Fruit fly (Drosophila melanogaster): ENCODE results near the gene MagR.

Gene MagR

dm6 chrX:15733995-15734394 lies at the start of gene MagR, which contains the start of gene CG12379 (continued):
- TF ChIP-seq exex (tag; optimal IDR thresholded peaks at IDR 0.05) (no peak), CG17912 (GFP tag; optimal IDR thresholded peaks at IDR 0.05) (no peak), CG34224 (GFP tag; IDR thresholded peaks at IDR 0.05; ENCODE audit: partially characterized antibody) (peak; percentile 71), Gug (GFP tag; IDR thresholded peaks at IDR 0.05) (peak; percentile 52; the same call in 1 of the 4 replicates), YL-1 (GFP tag; optimal IDR thresholded peaks at IDR 0.05) (peak; percentile 20), hb (GFP tag; IDR thresholded peaks at IDR 0.05; ENCODE audit: partially characterized antibody) (peak; percentile 70; the same call in 1 of the 3 replicates), CG11695 (GFP tag; IDR thresholded peaks at IDR 0.05) (no peak), CG11456 (GFP tag; IDR thresholded peaks at IDR 0.05) (no peak), gro (GFP tag; optimal IDR thresholded peaks at IDR 0.05) (peak; percentile 68), btn (GFP tag; optimal IDR thresholded peaks at IDR 0.05) (no peak), CG6689 (GFP tag; IDR thresholded peaks at IDR 0.05) (peak; percentile 28; the same call in 1 of the 2 replicates), CG14667 (GFP tag; IDR thresholded peaks at IDR 0.05) (no peak), CG18619 (GFP tag; optimal IDR thresholded peaks at IDR 0.05) (peak; percentile 29), CG2875 (GFP tag; optimal IDR thresholded peaks at IDR 0.05) (no peak), br (optimal IDR thresholded peaks at IDR 0.05) (no peak), Bgb (GFP tag; IDR thresholded peaks at IDR 0.05; ENCODE audit: partially characterized antibody) (peak; percentile 61; the same call in 1 of the 2 replicates), scrt (GFP tag; optimal IDR thresholded peaks at IDR 0.05) (no peak), CG4282 (GFP tag; optimal IDR thresholded peaks at IDR 0.05) (no peak), inv (GFP tag; IDR thresholded peaks at IDR 0.05; ENCODE audit: partially characterized antibody) (peak; percentile 78), CG1529 (GFP tag; optimal IDR thresholded peaks at IDR 0.05) (no peak), CG31224 (GFP tag; IDR thresholded peaks at IDR 0.05) (peak; percentile 49; the same call in 1 of the 2 replicates), CG7963 (GFP tag; IDR thresholded peaks at IDR 0.05; ENCODE audit: partially characterized antibody) (peak; percentile 60), CG4617 (GFP tag; optimal IDR thresholded peaks at IDR 0.05; ENCODE audit: borderline replicate concordance) (peak; percentile 42), Lhr (GFP tag; optimal IDR thresholded peaks at IDR 0.05) (no peak), Rfx (GFP tag; IDR thresholded peaks at IDR 0.05) (peak; percentile 72)

- TF ChIP-seq zen (tag; optimal IDR thresholded peaks at IDR 0.05), result peak; percentile 96
- no peak for TF ChIP-seq hbn (GFP tag; IDR thresholded peaks at IDR 0.05; ENCODE audit: partially characterized antibody)
- TF ChIP-seq CG15479 (GFP tag; optimal IDR thresholded peaks at IDR 0.05), result peak; percentile 45
- peak; percentile 54 for TF ChIP-seq cad (GFP tag; optimal IDR thresholded peaks at IDR 0.05)
- peak in 1 of 2 experiments; percentile 65 for TF ChIP-seq tll (GFP tag; optimal IDR thresholded peaks at IDR 0.05)
Observed at dm6 chrX:15684419-15684818, 49.7 kb upstream of the MagR start.

dm6 chrX:15688757-15689156 lies 45.3 kb upstream of the MagR start, which contains the start of gene CG15599:
Gene CG15599, minus strand, starts transcription at chrX:15688857.
- TF ChIP-seq Gsc (GFP tag; IDR thresholded peaks at IDR 0.05) (no peak), Taf1 (GFP tag; IDR thresholded peaks at IDR 0.05) (no peak), CG6272 (GFP tag; IDR thresholded peaks at IDR 0.05) (no peak), jumu (GFP tag; optimal IDR thresholded peaks at IDR 0.05) (no peak), CG7839 (tag; optimal IDR thresholded peaks at IDR 0.05) (no peak), kni (GFP tag; optimal IDR thresholded peaks at IDR 0.05) (no peak), CG15269 (tag; optimal IDR thresholded peaks at IDR 0.05) (no peak), Nf-YA (GFP tag; IDR thresholded peaks at IDR 0.05) (no peak), CG4424 (GFP tag; optimal IDR thresholded peaks at IDR 0.05) (no peak), CG10979 (tag; optimal IDR thresholded peaks at IDR 0.05) (no peak), CG1529 (GFP tag; optimal IDR thresholded peaks at IDR 0.05) (no peak), Ptx1 (GFP tag; IDR thresholded peaks at IDR 0.05) (no peak), tll (GFP tag; optimal IDR thresholded peaks at IDR 0.05) (no peak), zf30C (GFP tag; optimal IDR thresholded peaks at IDR 0.05) (no peak), wor (GFP tag; IDR thresholded peaks at IDR 0.05) (no peak), fd64A (GFP tag; optimal IDR thresholded peaks at IDR 0.05) (no peak), bcd (GFP tag; optimal IDR thresholded peaks at IDR 0.05) (no peak), HLH3B (GFP tag; IDR thresholded peaks at IDR 0.05) (no peak), CG31224 (GFP tag; IDR thresholded peaks at IDR 0.05) (no peak), Dip2 (GFP tag; IDR thresholded peaks at IDR 0.05) (no peak)

Data from whole organism, embryonic.